Worm (Caenorhabditis elegans) whole organism, young adult: Measurements from ENCODE around the gene srv-26.
A peak's percentile ranks its signal among the peaks of the same experiment; 100 is the strongest.

Experiments used
- B0336.3 ChIP-seq: fragments of 200-800 bp; sonication (Bioruptor generic); IDR thresholded peaks from 2 replicates; pipeline ENCODE4 v1.3.6; 2022; ENCODE audit warnings: missing genetic modification characterization, missing compliant biosample characterization
- F22D6.2 ChIP-seq: sonication (generic microtip); optimal IDR thresholded peaks from 2 replicates; lab custom pipeline; 2016; ENCODE audit warnings: mild to moderate bottlenecking, missing genetic modification characterization, missing compliant biosample characterization
- F55B11.4 ChIP-seq: sonication (generic microtip); optimal IDR thresholded peaks from 2 replicates; lab custom pipeline; 2016; ENCODE audit warnings: missing compliant biosample characterization, missing genetic modification characterization, borderline replicate concordance; ENCODE audit not compliant: insufficient read depth
- Y53F4B.3 ChIP-seq: fragments of 200-800 bp; sonication (Bioruptor generic); IDR thresholded peaks from 2 replicates; pipeline ENCODE4 v1.3.6; 2022; ENCODE audit warnings: missing genetic modification reagents, missing genetic modification characterization, missing compliant biosample characterization
- Y53G8AR.9 ChIP-seq: fragments of 200-800 bp; sonication (Bioruptor generic); conservative IDR thresholded peaks from 2 replicates; pipeline ENCODE4 v1.3.6; 2022; ENCODE audit warnings: missing genetic modification reagents, missing genetic modification characterization, missing compliant biosample characterization
- Y67H2A.10 ChIP-seq: fragments of 200-800 bp; sonication (Bioruptor generic); conservative IDR thresholded peaks from 2 replicates; pipeline ENCODE4 v1.3.6; 2022; ENCODE audit warnings: missing genetic modification reagents, missing genetic modification characterization, missing compliant biosample characterization
- Y79H2A.3 ChIP-seq: fragments of 200-800 bp; sonication (Bioruptor generic); conservative IDR thresholded peaks from 2 replicates; pipeline ENCODE4 v1.3.6; 2022; ENCODE audit warnings: missing genetic modification reagents, missing genetic modification characterization, missing compliant biosample characterization
- ama-1 ChIP-seq, 3 experiments: fragments of 150-350 bp in 1 of 3; sonication (generic microtip) in 2 of 3; optimal IDR thresholded peaks; 2 replicates each; lab custom pipeline; 2014 to 2018; ENCODE audit warnings: missing biosample characterization in 2 of 3, missing genetic modification characterization in 2 of 3, missing genetic modification reagents in 2 of 3
- aptf-2 ChIP-seq: fragments of 200-800 bp; sonication (Bioruptor generic); conservative IDR thresholded peaks from 2 replicates; pipeline ENCODE4 v1.3.6; 2022; ENCODE audit warnings: missing genetic modification reagents, missing genetic modification characterization, missing compliant biosample characterization
- aptf-3 ChIP-seq: fragments of 200-800 bp; sonication (Bioruptor generic); IDR thresholded peaks from 2 replicates; pipeline ENCODE4 v1.3.6; 2022; ENCODE audit warnings: missing genetic modification characterization, missing compliant biosample characterization
- attf-3 ChIP-seq: fragments of 200-800 bp; sonication (Bioruptor generic); conservative IDR thresholded peaks from 2 replicates; pipeline ENCODE4 v1.3.6; 2022; ENCODE audit warnings: missing genetic modification reagents, missing genetic modification characterization, missing compliant biosample characterization
- attf-5 ChIP-seq: fragments of 200-800 bp; sonication (Bioruptor generic); optimal IDR thresholded peaks from 2 replicates; lab custom pipeline; 2018; ENCODE audit warnings: mild to moderate bottlenecking, missing genetic modification characterization, missing compliant biosample characterization
- bed-1 ChIP-seq: fragments of 200-800 bp; sonication (Bioruptor generic); IDR thresholded peaks from 2 replicates; pipeline ENCODE4 v1.3.6; 2022; ENCODE audit warnings: missing genetic modification reagents, missing genetic modification characterization, missing compliant biosample characterization
- cebp-1 ChIP-seq, 2 experiments: fragments of 200-800 bp in 1 of 2; sonication (Bioruptor generic) in 1 of 2; sonication (generic microtip) in 1 of 2; IDR thresholded peaks in 1 of 2; optimal IDR thresholded peaks in 1 of 2; 2 replicates each; pipeline versions ENCODE4 v1.3.6 to Lab custom; 2017 to 2022; ENCODE audit warnings: missing compliant biosample characterization in 2 of 2, missing genetic modification characterization in 2 of 2, mild to moderate bottlenecking in 1 of 2, missing genetic modification reagents in 1 of 2, moderate library complexity in 1 of 2
- ceh-100 ChIP-seq: fragments of 200-800 bp; sonication (Bioruptor generic); IDR thresholded peaks from 2 replicates; pipeline ENCODE4 v1.3.6; 2022; ENCODE audit warnings: missing genetic modification reagents, missing genetic modification characterization, missing compliant biosample characterization
- ceh-27 ChIP-seq: fragments of 200-800 bp; sonication (Bioruptor generic); optimal IDR thresholded peaks from 2 replicates; lab custom pipeline; 2018; ENCODE audit warnings: mild to moderate bottlenecking, missing genetic modification characterization, moderate library complexity, missing compliant biosample characterization
- ceh-40 ChIP-seq: fragments of 200-800 bp; sonication (Bioruptor generic); IDR thresholded peaks from 2 replicates; pipeline ENCODE4 v1.3.6; 2022; ENCODE audit warnings: missing genetic modification characterization, missing compliant biosample characterization
- ceh-58 ChIP-seq: fragments of 200-800 bp; sonication (Bioruptor generic); IDR thresholded peaks from 2 replicates; pipeline ENCODE4 v1.3.6; 2022; ENCODE audit warnings: missing genetic modification characterization, missing compliant biosample characterization
- ceh-79 ChIP-seq: sonication (generic microtip); optimal IDR thresholded peaks from 2 replicates; lab custom pipeline; 2017; ENCODE audit warnings: mild to moderate bottlenecking, missing genetic modification characterization, missing compliant biosample characterization
- die-1 ChIP-seq: sonication (generic microtip); optimal IDR thresholded peaks from 2 replicates; lab custom pipeline; 2016; ENCODE audit warnings: missing genotype, mild to moderate bottlenecking, missing genetic modification characterization, missing compliant biosample characterization
- efl-1 ChIP-seq: fragments of 150-350 bp; optimal IDR thresholded peaks from 2 replicates; lab custom pipeline; 2014; ENCODE audit warnings: missing biosample characterization, missing genetic modification reagents, missing genetic modification characterization
- egl-18 ChIP-seq: fragments of 200-800 bp; sonication (Bioruptor generic); IDR thresholded peaks from 2 replicates; pipeline ENCODE4 v1.3.6; 2022; ENCODE audit warnings: missing genetic modification reagents, missing genetic modification characterization, missing compliant biosample characterization
- ets-4 ChIP-seq: fragments of 200-800 bp; sonication (Bioruptor generic); optimal IDR thresholded peaks from 2 replicates; lab custom pipeline; 2018; ENCODE audit warnings: mild to moderate bottlenecking, missing genetic modification characterization, missing compliant biosample characterization
- fkh-3 ChIP-seq: sonication (generic microtip); optimal IDR thresholded peaks from 2 replicates; lab custom pipeline; 2016; ENCODE audit warnings: mild to moderate bottlenecking, missing genetic modification characterization, missing compliant biosample characterization
- him-1 ChIP-seq: sonication (generic microtip); optimal IDR thresholded peaks from 2 replicates; lab custom pipeline; 2016; ENCODE audit warnings: missing genotype, missing genetic modification reagents, missing genetic modification characterization, missing compliant biosample characterization
- hlh-26 ChIP-seq: fragments of 200-800 bp; sonication (Bioruptor generic); conservative IDR thresholded peaks from 2 replicates; pipeline ENCODE4 v1.3.6; 2022; ENCODE audit warnings: missing genetic modification reagents, missing genetic modification characterization, missing compliant biosample characterization
- hmg-20 ChIP-seq: fragments of 200-800 bp; sonication (Bioruptor generic); IDR thresholded peaks from 2 replicates; pipeline ENCODE4 v1.3.6; 2022; ENCODE audit warnings: missing genetic modification reagents, missing genetic modification characterization, missing compliant biosample characterization
- hrde-1 ChIP-seq: sonication (generic microtip); optimal IDR thresholded peaks from 2 replicates; lab custom pipeline; 2016; ENCODE audit warnings: missing genetic modification characterization, mild to moderate bottlenecking, missing compliant biosample characterization, moderate library complexity, missing genotype, missing genetic modification reagents, borderline replicate concordance
- lin-40 ChIP-seq: sonication (generic microtip); optimal IDR thresholded peaks from 2 replicates; lab custom pipeline; 2016; ENCODE audit warnings: missing genetic modification characterization, mild to moderate bottlenecking, missing compliant biosample characterization, missing genotype, missing genetic modification reagents
- lsy-27 ChIP-seq: sonication (generic microtip); optimal IDR thresholded peaks from 2 replicates; lab custom pipeline; 2017; ENCODE audit warnings: missing genetic modification characterization, mild to moderate bottlenecking, missing compliant biosample characterization, antibody characterized with exemption, missing genotype, borderline replicate concordance; ENCODE audit not compliant: insufficient read depth
- madf-6 ChIP-seq: fragments of 200-800 bp; sonication (Bioruptor generic); IDR thresholded peaks from 2 replicates; pipeline ENCODE4 v1.3.6; 2022; ENCODE audit warnings: missing genetic modification reagents, missing genetic modification characterization, missing compliant biosample characterization
- mcd-1 ChIP-seq: fragments of 200-800 bp; sonication (Bioruptor generic); IDR thresholded peaks from 2 replicates; pipeline ENCODE4 v1.3.6; 2022; ENCODE audit warnings: missing genetic modification reagents, missing genetic modification characterization, missing compliant biosample characterization
- mes-4 ChIP-seq: sonication (generic microtip); optimal IDR thresholded peaks from 2 replicates; lab custom pipeline; 2016; ENCODE audit warnings: missing genotype, missing genetic modification characterization, missing compliant biosample characterization
- nfya-1 ChIP-seq: sonication (generic microtip); optimal IDR thresholded peaks from 2 replicates; lab custom pipeline; 2017; ENCODE audit warnings: antibody characterized with exemption, missing compliant biosample characterization, missing genetic modification characterization, borderline replicate concordance; ENCODE audit not compliant: insufficient read depth
- nfya-2 ChIP-seq: fragments of 200-800 bp; sonication (Bioruptor generic); IDR thresholded peaks from 2 replicates; pipeline ENCODE4 v1.3.6; 2022; ENCODE audit warnings: missing genetic modification reagents, missing genetic modification characterization, missing compliant biosample characterization
- nhr-179 ChIP-seq: sonication (generic microtip); optimal IDR thresholded peaks from 2 replicates; lab custom pipeline; 2016; ENCODE audit warnings: mild to moderate bottlenecking, missing genetic modification characterization, missing compliant biosample characterization
- nhr-80 ChIP-seq: sonication (generic microtip); optimal IDR thresholded peaks from 2 replicates; lab custom pipeline; 2016; ENCODE audit warnings: missing genetic modification characterization, missing compliant biosample characterization
- nhr-90 ChIP-seq: sonication (generic microtip); optimal IDR thresholded peaks from 2 replicates; lab custom pipeline; 2016; ENCODE audit warnings: missing genotype, mild to moderate bottlenecking, missing genetic modification characterization, missing compliant biosample characterization
- pha-4 ChIP-seq: fragments of 150-350 bp; sonication (generic microtip); optimal IDR thresholded peaks from 2 replicates; lab custom pipeline; 2014; ENCODE audit warnings: missing biosample characterization, missing genetic modification reagents, missing genetic modification characterization
- rec-8 ChIP-seq, 2 experiments: sonication (generic microtip); optimal IDR thresholded peaks; 2 replicates each; lab custom pipeline; 2016; ENCODE audit warnings: mild to moderate bottlenecking in 2 of 2, missing genetic modification characterization in 2 of 2, missing genetic modification reagents in 2 of 2, missing genotype in 2 of 2, missing biosample characterization in 1 of 2, missing compliant biosample characterization in 1 of 2, moderate library complexity in 1 of 2
- repo-1 ChIP-seq: sonication (generic microtip); optimal IDR thresholded peaks from 2 replicates; lab custom pipeline; 2017; ENCODE audit warnings: mild to moderate bottlenecking, missing genetic modification characterization, missing compliant biosample characterization
- sea-2 ChIP-seq: fragments of 200-800 bp; sonication (Bioruptor generic); IDR thresholded peaks from 2 replicates; pipeline ENCODE4 v1.3.6; 2022; ENCODE audit warnings: missing genetic modification characterization, missing compliant biosample characterization
- snpc-3.4 ChIP-seq: sonication (generic microtip); optimal IDR thresholded peaks from 2 replicates; lab custom pipeline; 2017; ENCODE audit warnings: missing genetic modification characterization, mild to moderate bottlenecking, missing compliant biosample characterization, antibody characterized with exemption, moderate library complexity, missing genotype, missing genetic modification reagents
- tbp1 ChIP-seq: fragments of 200-800 bp; sonication (Bioruptor generic); optimal IDR thresholded peaks from 2 replicates; lab custom pipeline; 2018; ENCODE audit warnings: mild to moderate bottlenecking, missing genetic modification characterization, missing compliant biosample characterization
- zim-3 ChIP-seq: sonication (generic microtip); optimal IDR thresholded peaks from 2 replicates; lab custom pipeline; 2017; ENCODE audit warnings: mild to moderate bottlenecking, missing genetic modification characterization, moderate library complexity, missing compliant biosample characterization
- ztf-3 ChIP-seq: fragments of 200-800 bp; sonication (Bioruptor generic); optimal IDR thresholded peaks from 2 replicates; lab custom pipeline; 2018; ENCODE audit warnings: mild to moderate bottlenecking, missing genetic modification characterization, missing compliant biosample characterization

Gene srv-26

ce11 chrIV:6323654-6324224 is 22.1 kb upstream of the srv-26 start, which contains the start of gene sqd-1 (continued):
- TF ChIP-seq lin-40 (tag; lab: Kevin White, UChicago) (peak; percentile 96), hrde-1 (tag; lab: Kevin White, UChicago) (peak; percentile 88), F55B11.4 (tag; lab: Kevin White, UChicago) (no peak), sea-2 (GFP tag; lab: Robert Waterston, UW) (peak; percentile 81; the same call in 1 of the 2 replicates), fkh-3 (tag; lab: Kevin White, UChicago) (no peak), him-1 (no peak), nfya-2 (no peak), Y53G8AR.9 (GFP tag; lab: Robert Waterston, UW) (peak; percentile 96), efl-1 (GFP tag; lab: Kevin White, UChicago) (peak; percentile 43), mes-4 (no peak), tbp1 (GFP tag; lab: Kevin White, UChicago) (peak; percentile 75), ceh-79 (tag; lab: Kevin White, UChicago) (peak; percentile 52), ceh-40 (0 out of 2 replicates have a peak, but pooled peaks have one; percentile 55), mcd-1 (GFP tag; lab: Robert Waterston, UW) (peak; percentile 94), repo-1 (peak; percentile 90), attf-5 (GFP tag; lab: Kevin White, UChicago) (peak; percentile 88), nhr-90 (peak; percentile 16), F22D6.2 (tag; lab: Kevin White, UChicago) (peak; percentile 81), nhr-80 (tag; lab: Kevin White, UChicago) (peak; percentile 30), ets-4 (GFP tag; lab: Kevin White, UChicago) (no peak), pha-4 (tag; lab: Kevin White, UChicago) (peak; percentile 47), die-1 (tag; lab: Kevin White, UChicago) (peak; percentile 55), Y67H2A.10 (GFP tag; lab: Robert Waterston, UW) (peak; percentile 84), ceh-27 (GFP tag; lab: Kevin White, UChicago) (peak; percentile 96), bed-1 (GFP tag; lab: Robert Waterston, UW) (0 out of 2 replicates have a peak, but pooled peaks have one; percentile 33), aptf-3 (0 out of 2 replicates have a peak, but pooled peaks have one; percentile 36), lsy-27 (tag; lab: Kevin White, UChicago) (peak; percentile 2), Y79H2A.3 (GFP tag; lab: Robert Waterston, UW) (peak; percentile 87), aptf-2 (GFP tag; lab: Robert Waterston, UW) (peak; percentile 65; the same call in 1 of the 2 replicates), ceh-58 (GFP tag; lab: Robert Waterston, UW) (no peak), hmg-20 (GFP tag; lab: Robert Waterston, UW) (peak; percentile 88; the same call in 1 of the 2 replicates), madf-6 (GFP tag; lab: Robert Waterston, UW) (peak; percentile 86), rec-8 (tag; optimal IDR thresholded peaks at IDR 0.05; lab: Kevin White, UChicago) (peak in 1 of 2 experiments; percentile 7), egl-18 (GFP tag; lab: Robert Waterston, UW) (peak; percentile 72; the same call in 1 of the 2 replicates), nfya-1 (tag; lab: Kevin White, UChicago) (no peak), hlh-26 (GFP tag; lab: Robert Waterston, UW) (no peak), ztf-3 (GFP tag; lab: Kevin White, UChicago) (no peak), nhr-179 (no peak), ceh-100 (GFP tag; lab: Robert Waterston, UW) (peak; percentile 87), cebp-1 (GFP tag; IDR thresholded peaks at IDR 0.05; lab: Robert Waterston, UW) (peak; percentile 73), cebp-1 (tag; optimal IDR thresholded peaks at IDR 0.05; lab: Kevin White, UChicago) (peak; percentile 90), ama-1 (optimal IDR thresholded peaks at IDR 0.05; lab: Kevin White, UChicago) (no peak), ama-1 (GFP tag; optimal IDR thresholded peaks at IDR 0.05; lab: Kevin White, UChicago) (no peak), B0336.3 (GFP tag; lab: Robert Waterston, UW) (peak; percentile 93), Y53F4B.3 (GFP tag; lab: Robert Waterston, UW) (peak; percentile 81), zim-3 (tag; lab: Kevin White, UChicago) (peak; percentile 89), attf-3 (GFP tag; lab: Robert Waterston, UW) (peak; percentile 75), snpc-3.4 (tag; lab: Kevin White, UChicago) (peak; percentile 83)
